Fruit fly (Drosophila melanogaster): Measurements from ENCODE around the gene CG8560.

- TF ChIP-seq psq (optimal IDR thresholded peaks at IDR 0.05) (no peak), ttk (optimal IDR thresholded peaks at IDR 0.05) (no peak), Myc (optimal IDR thresholded peaks at IDR 0.05) (no peak), Sin3A (optimal IDR thresholded peaks at IDR 0.05) (no peak)
These were observed 44.1 kb downstream of the CG8560 start, which contains the start of gene pst for dm6 chr3L:7359827-7360323.
